Worm (Caenorhabditis elegans) whole organism, L3 larva: ENCODE measurements around the gene srt-8.

Experiments
- ceh-82 ChIP-seq: fragments of 150-350 bp; optimal IDR thresholded peaks from 2 replicates; lab custom pipeline; 2014; ENCODE audit warnings: missing biosample characterization, missing genetic modification characterization
- snpc-4 ChIP-seq: fragments of 150-350 bp; optimal IDR thresholded peaks from 2 replicates; lab custom pipeline; 2014; ENCODE audit warnings: missing biosample characterization, missing genetic modification characterization

- no peak for TF ChIP-seq ceh-82 (tag; lab: Kevin White, UChicago)
- TF ChIP-seq snpc-4 (tag; lab: Kevin White, UChicago): no peak
These were observed 47.0 kb downstream of the srt-8 start, which contains the start of gene F02C9.2 for ce11 chrV:3133293-3133755.
